Worm (Caenorhabditis elegans) whole organism, L1 larva: Measurements from ENCODE around the gene lcmt-1.

Experiments used
- ama-1 ChIP-seq: fragments of 150-350 bp; optimal IDR thresholded peaks from 2 replicates; lab custom pipeline; 2014
- fos-1 ChIP-seq: fragments of 150-350 bp; optimal IDR thresholded peaks from 2 replicates; lab custom pipeline; 2014; ENCODE audit warnings: missing biosample characterization, missing genetic modification characterization
- irx-1 ChIP-seq: sonication (generic microtip); optimal IDR thresholded peaks from 2 replicates; lab custom pipeline; 2016; ENCODE audit warnings: missing genetic modification characterization, missing compliant biosample characterization
- isw-1 ChIP-seq: fragments of 200-800 bp; sonication (Bioruptor generic); IDR thresholded peaks from 2 replicates; pipeline ENCODE4 v1.3.6; 2022; ENCODE audit warnings: missing genetic modification characterization, missing compliant biosample characterization
- lin-13 ChIP-seq: fragments of 150-350 bp; optimal IDR thresholded peaks from 2 replicates; lab custom pipeline; 2014; ENCODE audit warnings: missing biosample characterization, missing genetic modification reagents, missing genetic modification characterization
- mep-1 ChIP-seq: fragments of 150-350 bp; optimal IDR thresholded peaks from 2 replicates; lab custom pipeline; 2014; ENCODE audit warnings: missing biosample characterization, missing genetic modification characterization
- nhr-76 ChIP-seq: sonication (generic microtip); optimal IDR thresholded peaks from 2 replicates; lab custom pipeline; 2017; ENCODE audit warnings: missing biosample characterization, missing genetic modification characterization
- nhr-77 ChIP-seq: fragments of 150-350 bp; optimal IDR thresholded peaks from 2 replicates; lab custom pipeline; 2014; ENCODE audit warnings: missing biosample characterization, missing genetic modification characterization
- tlp-1 ChIP-seq: fragments of 150-350 bp; optimal IDR thresholded peaks from 2 replicates; lab custom pipeline; 2014; ENCODE audit warnings: missing biosample characterization, missing genetic modification characterization

- TF ChIP-seq lin-13 (GFP tag; lab: Kevin White, UChicago): no peak
- TF ChIP-seq irx-1 (tag; lab: Kevin White, UChicago): no peak
- TF ChIP-seq nhr-77 (tag; lab: Kevin White, UChicago): no peak
- no peak for TF ChIP-seq mep-1
- no peak for TF ChIP-seq isw-1
- no peak for TF ChIP-seq ama-1 (lab: Kevin White, UChicago)
- TF ChIP-seq nhr-76: no peak
- TF ChIP-seq fos-1: no peak
- TF ChIP-seq tlp-1 (tag; lab: Kevin White, UChicago): no peak
Observed at ce11 chrIII:4302293-4302692, 41.0 kb upstream of the lcmt-1 start, which contains the start of gene R10E4.9.
